Worm (Caenorhabditis elegans) whole organism, L4 larva: Measurements from ENCODE around the gene exc-14.

ENCODE experiments used
- F10B5.3 ChIP-seq: sonication (generic microtip); optimal IDR thresholded peaks from 2 replicates; lab custom pipeline; 2016; ENCODE audit warnings: mild to moderate bottlenecking, missing genetic modification characterization, missing compliant biosample characterization
- F26F4.8 ChIP-seq: fragments of 200-800 bp; sonication (Bioruptor generic); conservative IDR thresholded peaks from 2 replicates; pipeline ENCODE4 v1.3.6; 2022; ENCODE audit warnings: missing genetic modification characterization, missing compliant biosample characterization
- F37D6.2 ChIP-seq: sonication (generic microtip); optimal IDR thresholded peaks from 2 replicates; lab custom pipeline; 2016; ENCODE audit warnings: mild to moderate bottlenecking, missing genetic modification characterization, missing compliant biosample characterization
- F44E2.7 ChIP-seq: fragments of 200-800 bp; sonication (Bioruptor generic); IDR thresholded peaks from 2 replicates; pipeline ENCODE4 v2.1.2; 2022; ENCODE audit warnings: missing genetic modification characterization, missing compliant biosample characterization
- R02D3.7 ChIP-seq: fragments of 150-350 bp; sonication (generic microtip); optimal IDR thresholded peaks from 3 replicates; lab custom pipeline; 2014; ENCODE audit warnings: missing biosample characterization, missing genetic modification characterization
- T26A8.4 ChIP-seq: fragments of 200-800 bp; sonication (Bioruptor generic); IDR thresholded peaks from 2 replicates; pipeline ENCODE4 v1.3.6; 2022; ENCODE audit warnings: missing genetic modification characterization, missing compliant biosample characterization
- Y105C5A.15 ChIP-seq: fragments of 200-800 bp; sonication (Bioruptor generic); IDR thresholded peaks from 2 replicates; pipeline ENCODE4 v1.3.6; 2022; ENCODE audit warnings: missing genetic modification characterization, missing compliant biosample characterization
- ZK546.5 ChIP-seq, 2 experiments: sonication (generic microtip); optimal IDR thresholded peaks; 2 replicates each; lab custom pipeline; 2017; ENCODE audit warnings: missing biosample characterization in 2 of 2, missing genetic modification characterization in 2 of 2
- aly-2 ChIP-seq: sonication (generic microtip); optimal IDR thresholded peaks from 2 replicates; lab custom pipeline; 2018; ENCODE audit warnings: missing biosample characterization, missing genetic modification characterization
- arid-1 ChIP-seq: fragments of 200-800 bp; sonication (Bioruptor generic); conservative IDR thresholded peaks from 2 replicates; pipeline ENCODE4 v1.3.6; 2022; ENCODE audit warnings: missing genetic modification reagents, missing genetic modification characterization, missing compliant biosample characterization
- ceh-32 ChIP-seq: sonication (generic microtip); optimal IDR thresholded peaks from 2 replicates; lab custom pipeline; 2016; ENCODE audit warnings: mild to moderate bottlenecking, missing genetic modification characterization, missing compliant biosample characterization; ENCODE audit not compliant: poor library complexity
- ceh-62 ChIP-seq: sonication (generic microtip); optimal IDR thresholded peaks from 2 replicates; lab custom pipeline; 2017; ENCODE audit warnings: missing biosample characterization, missing genetic modification characterization
- ces-1 ChIP-seq: fragments of 150-350 bp; sonication (generic microtip); optimal IDR thresholded peaks from 4 replicates; lab custom pipeline; 2014; ENCODE audit warnings: missing biosample characterization, missing genetic modification reagents, missing genetic modification characterization
- cey-2 ChIP-seq: sonication (generic microtip); optimal IDR thresholded peaks from 3 replicates; lab custom pipeline; 2017; ENCODE audit warnings: missing genetic modification characterization, mild to moderate bottlenecking, missing compliant biosample characterization, antibody characterized with exemption, borderline replicate concordance; ENCODE audit not compliant: insufficient read depth
- daf-12 ChIP-seq: fragments of 150-350 bp; optimal IDR thresholded peaks from 2 replicates; lab custom pipeline; 2014; ENCODE audit warnings: missing biosample characterization, missing genetic modification reagents, missing genetic modification characterization
- daf-16 ChIP-seq, 3 experiments: sonication (generic microtip); optimal IDR thresholded peaks; 2 replicates each; lab custom pipeline; 2016 to 2017; ENCODE audit warnings: missing genetic modification characterization in 3 of 3, missing genetic modification reagents in 3 of 3, mild to moderate bottlenecking in 2 of 3, missing compliant biosample characterization in 2 of 3, missing biosample characterization in 1 of 3, moderate library complexity in 1 of 3
- daf-19 ChIP-seq: fragments of 200-800 bp; sonication (Bioruptor generic); conservative IDR thresholded peaks from 2 replicates; pipeline ENCODE4 v1.3.6; 2022; ENCODE audit warnings: missing genetic modification characterization, missing compliant biosample characterization
- daf-8 ChIP-seq: fragments of 200-800 bp; sonication (Bioruptor generic); IDR thresholded peaks from 2 replicates; pipeline ENCODE4 v1.3.6; 2022; ENCODE audit warnings: missing genetic modification characterization, missing compliant biosample characterization
- dmd-9 ChIP-seq: fragments of 200-800 bp; sonication (Bioruptor generic); IDR thresholded peaks from 2 replicates; pipeline ENCODE4 v1.3.6; 2022; ENCODE audit warnings: missing genetic modification reagents, missing genetic modification characterization, missing compliant biosample characterization
- dpl-1 ChIP-seq: fragments of 150-350 bp; optimal IDR thresholded peaks from 2 replicates; lab custom pipeline; 2014; ENCODE audit warnings: missing biosample characterization, missing genetic modification reagents, missing genetic modification characterization
- egl-43 ChIP-seq: fragments of 200-800 bp; sonication (Bioruptor generic); IDR thresholded peaks from 2 replicates; pipeline ENCODE4 v1.3.6; 2022; ENCODE audit warnings: missing genetic modification reagents, missing genetic modification characterization, missing compliant biosample characterization
- hif-1 ChIP-seq, 2 experiments: sonication (generic microtip); optimal IDR thresholded peaks; 2 replicates each; lab custom pipeline; 2016 to 2017; ENCODE audit warnings: missing compliant biosample characterization in 2 of 2, missing genetic modification characterization in 2 of 2, missing genetic modification reagents in 2 of 2, missing genotype in 2 of 2, mild to moderate bottlenecking in 1 of 2
- hlh-11 ChIP-seq: fragments of 200-800 bp; sonication (Bioruptor generic); optimal IDR thresholded peaks from 2 replicates; lab custom pipeline; 2018; ENCODE audit warnings: mild to moderate bottlenecking, missing genetic modification characterization, missing compliant biosample characterization
- hlh-30 ChIP-seq: sonication (generic microtip); optimal IDR thresholded peaks from 2 replicates; lab custom pipeline; 2017; ENCODE audit warnings: antibody characterized with exemption, mild to moderate bottlenecking, missing genetic modification characterization, missing compliant biosample characterization; ENCODE audit not compliant: insufficient read depth
- hmg-1.1 ChIP-seq: fragments of 200-800 bp; sonication (Bioruptor generic); IDR thresholded peaks from 2 replicates; pipeline ENCODE4 v1.3.6; 2022; ENCODE audit warnings: missing genetic modification reagents, missing genetic modification characterization, missing compliant biosample characterization
- jun-1 ChIP-seq: fragments of 150-350 bp; optimal IDR thresholded peaks from 2 replicates; lab custom pipeline; 2014; ENCODE audit warnings: missing biosample characterization, missing genetic modification reagents, missing genetic modification characterization
- lim-7 ChIP-seq: fragments of 200-800 bp; sonication (Bioruptor generic); IDR thresholded peaks from 2 replicates; pipeline ENCODE4 v1.3.6; 2022; ENCODE audit warnings: missing genetic modification characterization, missing compliant biosample characterization
- lin-29 ChIP-seq: fragments of 200-800 bp; sonication (Bioruptor generic); IDR thresholded peaks from 2 replicates; pipeline ENCODE4 v1.3.6; 2022; ENCODE audit warnings: missing genetic modification reagents, missing genetic modification characterization, missing compliant biosample characterization
- lin-39 ChIP-seq: fragments of 150-350 bp; optimal IDR thresholded peaks from 2 replicates; lab custom pipeline; 2014; ENCODE audit warnings: missing biosample characterization, missing genetic modification reagents, missing genetic modification characterization
- mep-1 ChIP-seq: fragments of 150-350 bp; sonication (generic microtip); optimal IDR thresholded peaks from 3 replicates; lab custom pipeline; 2014; ENCODE audit warnings: missing biosample characterization, missing genetic modification characterization
- mxl-3 ChIP-seq: fragments of 200-800 bp; sonication (Bioruptor generic); optimal IDR thresholded peaks from 2 replicates; lab custom pipeline; 2018; ENCODE audit warnings: mild to moderate bottlenecking, missing genetic modification characterization, missing compliant biosample characterization
- nhr-11 ChIP-seq: fragments of 150-350 bp; optimal IDR thresholded peaks from 2 replicates; lab custom pipeline; 2014; ENCODE audit warnings: missing biosample characterization, missing genetic modification characterization
- nhr-25 ChIP-seq: sonication (generic microtip); optimal IDR thresholded peaks from 2 replicates; lab custom pipeline; 2017; ENCODE audit warnings: missing genetic modification characterization, mild to moderate bottlenecking, missing compliant biosample characterization, antibody characterized with exemption, moderate library complexity, borderline replicate concordance; ENCODE audit not compliant: insufficient read depth
- nhr-28 ChIP-seq: fragments of 150-350 bp; optimal IDR thresholded peaks from 2 replicates; lab custom pipeline; 2014; ENCODE audit warnings: missing biosample characterization, missing genetic modification characterization
- nhr-48 ChIP-seq: sonication (generic microtip); optimal IDR thresholded peaks from 2 replicates; lab custom pipeline; 2016; ENCODE audit warnings: mild to moderate bottlenecking, missing genetic modification characterization, missing compliant biosample characterization
- nhr-6 ChIP-seq: fragments of 150-350 bp; optimal IDR thresholded peaks from 2 replicates; lab custom pipeline; 2014; ENCODE audit warnings: missing biosample characterization, missing genetic modification characterization
- nhr-77 ChIP-seq: fragments of 150-350 bp; optimal IDR thresholded peaks from 2 replicates; lab custom pipeline; 2014; ENCODE audit warnings: missing biosample characterization, missing genetic modification characterization
- php-3 ChIP-seq: fragments of 200-800 bp; sonication (Bioruptor generic); IDR thresholded peaks from 2 replicates; pipeline ENCODE4 v1.3.6; 2022; ENCODE audit warnings: missing genetic modification reagents, missing genetic modification characterization, missing compliant biosample characterization
- rbr-2 ChIP-seq: sonication (generic microtip); optimal IDR thresholded peaks from 2 replicates; lab custom pipeline; 2016; ENCODE audit warnings: missing genotype, missing genetic modification characterization, missing compliant biosample characterization
- saeg-2 ChIP-seq: fragments of 200-800 bp; sonication (Bioruptor generic); IDR thresholded peaks from 2 replicates; pipeline ENCODE4 v1.3.6; 2022; ENCODE audit warnings: missing genetic modification reagents, missing genetic modification characterization, missing compliant biosample characterization
- snpc-1.2 ChIP-seq: fragments of 200-800 bp; sonication (Bioruptor generic); IDR thresholded peaks from 2 replicates; pipeline ENCODE4 v1.3.6; 2022; ENCODE audit warnings: missing genetic modification reagents, missing genetic modification characterization, missing compliant biosample characterization
- spr-3 ChIP-seq: fragments of 200-800 bp; sonication (Bioruptor generic); optimal IDR thresholded peaks from 2 replicates; lab custom pipeline; 2018; ENCODE audit warnings: mild to moderate bottlenecking, missing genetic modification characterization, missing compliant biosample characterization
- tag-97 ChIP-seq: fragments of 200-800 bp; sonication (Bioruptor generic); IDR thresholded peaks from 2 replicates; pipeline ENCODE4 v1.3.6; 2022; ENCODE audit warnings: missing genetic modification characterization, missing compliant biosample characterization
- tra-1 ChIP-seq: fragments of 200-800 bp; sonication (Bioruptor generic); IDR thresholded peaks from 2 replicates; pipeline ENCODE4 v1.3.6; 2022; ENCODE audit warnings: missing genetic modification reagents, missing genetic modification characterization, missing compliant biosample characterization
- unc-130 ChIP-seq: sonication (generic microtip); optimal IDR thresholded peaks from 2 replicates; lab custom pipeline; 2016; ENCODE audit warnings: missing genetic modification reagents, missing genetic modification characterization, missing compliant biosample characterization
- unc-62 ChIP-seq, 3 experiments: fragments of 150-350 bp in 1 of 3; sonication (generic microtip); optimal IDR thresholded peaks in 2 of 3; peaks in 1 of 3; 1 replicate in 1 of 3; 2 replicates in 2 of 3; lab custom pipeline; 2014 to 2017; ENCODE audit warnings: missing biosample characterization in 3 of 3, missing genetic modification characterization in 3 of 3, missing genetic modification reagents in 3 of 3, missing genotype in 1 of 3
- zag-1 ChIP-seq: fragments of 150-350 bp; optimal IDR thresholded peaks from 2 replicates; lab custom pipeline; 2014; ENCODE audit warnings: missing biosample characterization, missing genetic modification characterization
- zfp-2 ChIP-seq: sonication (generic microtip); optimal IDR thresholded peaks from 2 replicates; lab custom pipeline; 2016; ENCODE audit warnings: mild to moderate bottlenecking, missing genetic modification characterization, missing compliant biosample characterization
- zip-11 ChIP-seq: fragments of 200-800 bp; sonication (Bioruptor generic); IDR thresholded peaks from 2 replicates; pipeline ENCODE4 v1.3.6; 2022; ENCODE audit warnings: missing genetic modification characterization, missing compliant biosample characterization
- ztf-11 ChIP-seq: fragments of 150-350 bp; optimal IDR thresholded peaks from 2 replicates; lab custom pipeline; 2014; ENCODE audit warnings: missing biosample characterization, missing genetic modification characterization
- ztf-7 ChIP-seq: fragments of 150-350 bp; optimal IDR thresholded peaks from 2 replicates; lab custom pipeline; 2014; ENCODE audit warnings: missing biosample characterization, missing genetic modification characterization

Gene exc-14

ce11 chrV:5086919-5087404 is 41.0 kb upstream of the exc-14 start, which contains the start of gene Y58A7A.5:
Gene Y58A7A.5 (minus strand): TSS chrV:5086969.
- no peak for TF ChIP-seq ceh-62 (tag; lab: Kevin White, UChicago)
- no peak for TF ChIP-seq nhr-77 (tag; lab: Kevin White, UChicago)
- TF ChIP-seq lin-39: no peak
- no peak for TF ChIP-seq nhr-11 (tag; lab: Kevin White, UChicago)
- TF ChIP-seq hlh-11: peak; percentile 40
- no peak for TF ChIP-seq zag-1
- TF ChIP-seq lim-7 (GFP tag; lab: Robert Waterston, UW): no peak
- TF ChIP-seq mxl-3: no peak
- no peak for TF ChIP-seq daf-12 (tag; lab: Kevin White, UChicago)
- peak; percentile 60 for TF ChIP-seq nhr-6
- TF ChIP-seq daf-19 (GFP tag; lab: Robert Waterston, UW): no peak
- TF ChIP-seq R02D3.7 (tag; lab: Kevin White, UChicago): no peak
- no peak for TF ChIP-seq spr-3 (GFP tag; lab: Kevin White, UChicago)
- no peak for TF ChIP-seq ztf-7 (tag; lab: Kevin White, UChicago)
- no peak for TF ChIP-seq F44E2.7 (GFP tag; lab: Robert Waterston, UW)
- no peak for TF ChIP-seq zfp-2 (tag; lab: Kevin White, UChicago)
- TF ChIP-seq ceh-32 (tag; lab: Kevin White, UChicago): no peak
- no peak for TF ChIP-seq ZK546.5 (tag; optimal IDR thresholded peaks at IDR 0.05; lab: Kevin White, UChicago)
- no peak for TF ChIP-seq dmd-9 (GFP tag; lab: Robert Waterston, UW)
- TF ChIP-seq F26F4.8 (GFP tag; lab: Robert Waterston, UW): no peak
- no peak for TF ChIP-seq php-3 (GFP tag; lab: Robert Waterston, UW)
- TF ChIP-seq daf-16 (GFP tag; optimal IDR thresholded peaks at IDR 0.05; lab: Kevin White, UChicago): peak in 1 of 2 experiments; percentile 54
- no peak for TF ChIP-seq daf-16 (tag; optimal IDR thresholded peaks at IDR 0.05; lab: Kevin White, UChicago)
- peak in 1 of 2 experiments; percentile 39 for TF ChIP-seq hif-1 (tag; optimal IDR thresholded peaks at IDR 0.05; lab: Kevin White, UChicago)
- no peak for TF ChIP-seq tra-1
- no peak for TF ChIP-seq F37D6.2 (tag; lab: Kevin White, UChicago)
- TF ChIP-seq zip-11 (GFP tag; lab: Robert Waterston, UW): no peak
- TF ChIP-seq saeg-2 (GFP tag; lab: Robert Waterston, UW): no peak
- no peak for TF ChIP-seq F10B5.3 (tag; lab: Kevin White, UChicago)
- no peak for TF ChIP-seq tag-97 (GFP tag; lab: Robert Waterston, UW)
- TF ChIP-seq rbr-2 (tag; lab: Kevin White, UChicago): no peak
- no peak for TF ChIP-seq snpc-1.2 (GFP tag; lab: Robert Waterston, UW)
- no peak for TF ChIP-seq cey-2 (tag; lab: Kevin White, UChicago)
- no peak for TF ChIP-seq hlh-30 (tag; lab: Kevin White, UChicago)
- TF ChIP-seq aly-2: no peak
- no peak for TF ChIP-seq lin-29 (GFP tag; lab: Robert Waterston, UW)
- peak; percentile 28 for TF ChIP-seq dpl-1
- peak; percentile 64 for TF ChIP-seq nhr-28 (tag; lab: Kevin White, UChicago)
- no peak for TF ChIP-seq ces-1
- TF ChIP-seq daf-8 (GFP tag; lab: Robert Waterston, UW): no peak
- no peak for TF ChIP-seq arid-1
- TF ChIP-seq Y105C5A.15 (GFP tag; lab: Robert Waterston, UW): no peak
- TF ChIP-seq mep-1 (tag; lab: Kevin White, UChicago): peak; percentile 35
- no peak for TF ChIP-seq jun-1 (tag; lab: Kevin White, UChicago)
- TF ChIP-seq nhr-48 (tag; lab: Kevin White, UChicago): no peak
- no peak for TF ChIP-seq T26A8.4 (GFP tag; lab: Robert Waterston, UW)
- TF ChIP-seq unc-130 (GFP tag; lab: Kevin White, UChicago): no peak
- no peak for TF ChIP-seq ztf-11 (tag; lab: Kevin White, UChicago)
- no peak for TF ChIP-seq egl-43 (GFP tag; lab: Robert Waterston, UW)
- no peak for TF ChIP-seq nhr-25 (tag; lab: Kevin White, UChicago)
- TF ChIP-seq unc-62 (GFP tag; optimal IDR thresholded peaks at IDR 0.05 in 1 of 2; lab: Kevin White, UChicago): no peak
- no peak for TF ChIP-seq unc-62 (tag; optimal IDR thresholded peaks at IDR 0.05; lab: Kevin White, UChicago)
- TF ChIP-seq hmg-1.1 (GFP tag; lab: Robert Waterston, UW): no peak
